Fruit fly (Drosophila melanogaster) whole organism, embryonic: ENCODE measurements around the gene bib.
A peak's percentile ranks its signal among the peaks of the same experiment; 100 is the strongest.

Experiments
- ATbp ChIP-seq: fragments of 200-800 bp; sonication (Bioruptor generic); optimal IDR thresholded peaks from 2 replicates; lab custom pipeline; 2017; ENCODE audit warnings: missing biosample characterization, mild to moderate bottlenecking, missing genetic modification characterization, missing genetic modification reagents
- CG10267 ChIP-seq: fragments of 200-800 bp; sonication (Bioruptor generic); optimal IDR thresholded peaks from 2 replicates; lab custom pipeline; 2018; ENCODE audit warnings: missing biosample characterization, mild to moderate bottlenecking, missing genetic modification characterization, moderate library complexity
- CG10431 ChIP-seq: fragments of 200-800 bp; sonication (Bioruptor generic); optimal IDR thresholded peaks from 3 replicates; lab custom pipeline; 2018; ENCODE audit warnings: missing biosample characterization, mild to moderate bottlenecking, missing genetic modification characterization
- CG10959 ChIP-seq: fragments of 200-800 bp; sonication (Bioruptor generic); IDR thresholded peaks from 2 replicates; pipeline ENCODE4 v1.3.6; 2022; ENCODE audit warnings: missing biosample characterization, missing genetic modification characterization
- CG11723 ChIP-seq: fragments of 200-800 bp; sonication (Bioruptor generic); optimal IDR thresholded peaks from 2 replicates; lab custom pipeline; 2017; ENCODE audit warnings: missing biosample characterization, mild to moderate bottlenecking, missing genetic modification characterization
- CG12219 ChIP-seq: fragments of 200-800 bp; sonication (Bioruptor generic); optimal IDR thresholded peaks from 3 replicates; lab custom pipeline; 2018; ENCODE audit warnings: missing biosample characterization, mild to moderate bottlenecking, missing genetic modification characterization
- CG12942 ChIP-seq: fragments of 200-800 bp; sonication (Bioruptor generic); optimal IDR thresholded peaks from 3 replicates; lab custom pipeline; 2016; ENCODE audit warnings: missing biosample characterization, missing genetic modification characterization
- CG1529 ChIP-seq: fragments of 200-800 bp; sonication (Bioruptor generic); optimal IDR thresholded peaks from 3 replicates; lab custom pipeline; 2018; ENCODE audit warnings: missing biosample characterization, missing genetic modification characterization
- CG17829 ChIP-seq: fragments of 200-800 bp; optimal IDR thresholded peaks from 2 replicates; lab custom pipeline; 2019; ENCODE audit warnings: missing biosample characterization, mild to moderate bottlenecking, missing genetic modification characterization, moderate library complexity
- CG1832 ChIP-seq: fragments of 200-800 bp; sonication (Bioruptor generic); optimal IDR thresholded peaks from 2 replicates; lab custom pipeline; 2017; ENCODE audit warnings: missing biosample characterization, mild to moderate bottlenecking, missing genetic modification characterization, inconsistent platforms
- CG2889 ChIP-seq: fragments of 200-800 bp; sonication (Bioruptor generic); IDR thresholded peaks from 3 replicates; pipeline ENCODE4 v1.3.6; 2022; ENCODE audit warnings: missing biosample characterization, missing genetic modification characterization
- CG3407 ChIP-seq: fragments of 200-800 bp; sonication (Bioruptor generic); optimal IDR thresholded peaks from 2 replicates; lab custom pipeline; 2018; ENCODE audit warnings: missing biosample characterization, mild to moderate bottlenecking, missing genetic modification characterization
- CG34376 ChIP-seq: fragments of 200-800 bp; sonication (Bioruptor generic); optimal IDR thresholded peaks from 2 replicates; lab custom pipeline; 2018; ENCODE audit warnings: missing biosample characterization, mild to moderate bottlenecking, missing genetic modification characterization
- CG34422 ChIP-seq: fragments of 200-800 bp; sonication (Bioruptor generic); IDR thresholded peaks from 3 replicates; pipeline ENCODE4 v1.3.6; 2022; ENCODE audit warnings: missing biosample characterization, missing genetic modification characterization
- CG5245 ChIP-seq: fragments of 200-800 bp; sonication (Bioruptor generic); optimal IDR thresholded peaks from 3 replicates; lab custom pipeline; 2016; ENCODE audit warnings: missing biosample characterization, missing genetic modification characterization
- CG7963 ChIP-seq: fragments of 200-800 bp; sonication (Bioruptor generic); IDR thresholded peaks from 3 replicates; pipeline ENCODE4 v1.3.6; 2022; ENCODE audit warnings: missing biosample characterization, missing genetic modification characterization; ENCODE audit not compliant: partially characterized antibody
- CG8281 ChIP-seq: fragments of 200-800 bp; sonication (Bioruptor generic); optimal IDR thresholded peaks from 2 replicates; lab custom pipeline; 2018; ENCODE audit warnings: missing biosample characterization, mild to moderate bottlenecking, missing genetic modification characterization, moderate library complexity
- CrebB ChIP-seq: fragments of 200-800 bp; sonication (Bioruptor generic); optimal IDR thresholded peaks from 3 replicates; lab custom pipeline; 2018; ENCODE audit warnings: missing biosample characterization, mild to moderate bottlenecking, missing genetic modification characterization
- Dad ChIP-seq: fragments of 200-800 bp; sonication (Bioruptor generic); optimal IDR thresholded peaks from 3 replicates; lab custom pipeline; 2016; ENCODE audit warnings: missing biosample characterization, missing genetic modification characterization
- Dp ChIP-seq: fragments of 200-800 bp; sonication (Bioruptor generic); optimal IDR thresholded peaks from 2 replicates; lab custom pipeline; 2018; ENCODE audit warnings: missing biosample characterization, mild to moderate bottlenecking, missing genetic modification characterization, moderate library complexity
- Fer1 ChIP-seq: fragments of 200-800 bp; sonication (Bioruptor generic); optimal IDR thresholded peaks from 2 replicates; lab custom pipeline; 2017; ENCODE audit warnings: missing biosample characterization, mild to moderate bottlenecking, missing genetic modification characterization
- Hand ChIP-seq: fragments of 200-800 bp; sonication (Bioruptor generic); optimal IDR thresholded peaks from 2 replicates; lab custom pipeline; 2017; ENCODE audit warnings: mild to moderate bottlenecking, missing biosample characterization, missing genetic modification reagents, missing genetic modification characterization
- HmgZ ChIP-seq: fragments of 200-800 bp; sonication (Bioruptor generic); optimal IDR thresholded peaks from 2 replicates; lab custom pipeline; 2018; ENCODE audit warnings: missing biosample characterization, mild to moderate bottlenecking, missing genetic modification characterization
- Hmr ChIP-seq: fragments of 200-800 bp; sonication (Bioruptor generic); optimal IDR thresholded peaks from 3 replicates; lab custom pipeline; 2017; ENCODE audit warnings: mild to moderate bottlenecking, missing biosample characterization, missing genetic modification reagents, missing genetic modification characterization
- Lhr ChIP-seq: fragments of 200-800 bp; sonication (Bioruptor generic); optimal IDR thresholded peaks from 3 replicates; lab custom pipeline; 2017; ENCODE audit warnings: mild to moderate bottlenecking, missing biosample characterization, missing genetic modification reagents, missing genetic modification characterization
- MESR4 ChIP-seq: fragments of 200-800 bp; sonication (Bioruptor generic); optimal IDR thresholded peaks from 2 replicates; lab custom pipeline; 2018; ENCODE audit warnings: missing biosample characterization, mild to moderate bottlenecking, missing genetic modification characterization, moderate library complexity
- MTF-1 ChIP-seq: fragments of 200-800 bp; sonication (Bioruptor generic); optimal IDR thresholded peaks from 2 replicates; lab custom pipeline; 2018; ENCODE audit warnings: missing biosample characterization, mild to moderate bottlenecking, missing genetic modification characterization, borderline replicate concordance
- NC2α ChIP-seq: fragments of 200-800 bp; sonication (Bioruptor generic); optimal IDR thresholded peaks from 2 replicates; lab custom pipeline; 2016; ENCODE audit warnings: missing biosample characterization, missing genetic modification characterization
- NFAT ChIP-seq: fragments of 200-800 bp; sonication (Bioruptor generic); IDR thresholded peaks from 2 replicates; pipeline ENCODE4 v1.3.6; 2022; ENCODE audit warnings: missing biosample characterization, missing genetic modification characterization
- Neu2 ChIP-seq: fragments of 200-800 bp; sonication (Bioruptor generic); optimal IDR thresholded peaks from 3 replicates; lab custom pipeline; 2016; ENCODE audit warnings: missing biosample characterization, missing genetic modification characterization, borderline replicate concordance
- Nf-YA ChIP-seq: fragments of 200-800 bp; sonication (Bioruptor generic); IDR thresholded peaks from 2 replicates; pipeline ENCODE4 v1.3.6; 2022; ENCODE audit warnings: missing biosample characterization, missing genetic modification characterization
- Rfx ChIP-seq: fragments of 200-800 bp; sonication (Bioruptor generic); IDR thresholded peaks from 2 replicates; pipeline ENCODE4 v1.3.6; 2022; ENCODE audit warnings: missing biosample characterization, missing genetic modification characterization
- Spps ChIP-seq: fragments of 200-800 bp; sonication (Bioruptor generic); optimal IDR thresholded peaks from 2 replicates; lab custom pipeline; 2018; ENCODE audit warnings: missing biosample characterization, mild to moderate bottlenecking, missing genetic modification characterization
- Ssrp ChIP-seq: fragments of 200-800 bp; sonication (Bioruptor generic); optimal IDR thresholded peaks from 2 replicates; lab custom pipeline; 2018; ENCODE audit warnings: missing biosample characterization, mild to moderate bottlenecking, missing genetic modification characterization, moderate library complexity
- cad ChIP-seq: fragments of >200 bp; optimal IDR thresholded peaks from 2 replicates; lab custom pipeline; 2017; ENCODE audit warnings: missing biosample characterization, missing genetic modification characterization
- cas ChIP-seq: fragments of 200-800 bp; sonication (Bioruptor generic); IDR thresholded peaks from 2 replicates; pipeline ENCODE4 v1.3.6; 2022; ENCODE audit warnings: missing biosample characterization, missing genetic modification characterization
- corto ChIP-seq: fragments of 200-800 bp; sonication (Bioruptor generic); optimal IDR thresholded peaks from 2 replicates; lab custom pipeline; 2016; ENCODE audit warnings: missing biosample characterization, mild to moderate bottlenecking, missing genetic modification characterization, moderate library complexity
- crc ChIP-seq: fragments of 200-800 bp; sonication (Bioruptor generic); optimal IDR thresholded peaks from 2 replicates; lab custom pipeline; 2016; ENCODE audit warnings: missing biosample characterization, missing genetic modification characterization
- exex ChIP-seq: fragments of 200-800 bp; sonication (Bioruptor generic); optimal IDR thresholded peaks from 4 replicates; lab custom pipeline; 2018; ENCODE audit warnings: missing biosample characterization, mild to moderate bottlenecking, missing genetic modification characterization, moderate library complexity
- gce ChIP-seq: fragments of 200-800 bp; sonication (Bioruptor generic); IDR thresholded peaks from 3 replicates; pipeline ENCODE4 v1.3.6; 2022; ENCODE audit warnings: missing biosample characterization, missing genetic modification characterization
- gcm ChIP-seq: fragments of 200-800 bp; sonication (Bioruptor generic); optimal IDR thresholded peaks from 2 replicates; lab custom pipeline; 2019; ENCODE audit warnings: missing biosample characterization, mild to moderate bottlenecking, missing genetic modification characterization, moderate library complexity
- gcm2 ChIP-seq: fragments of 200-800 bp; sonication (Bioruptor generic); optimal IDR thresholded peaks from 2 replicates; lab custom pipeline; 2016; ENCODE audit warnings: missing biosample characterization, missing genetic modification characterization
- gfzf ChIP-seq: fragments of 200-800 bp; sonication (Bioruptor generic); optimal IDR thresholded peaks from 2 replicates; lab custom pipeline; 2016; ENCODE audit warnings: missing biosample characterization, mild to moderate bottlenecking, missing genetic modification characterization, moderate library complexity
- gt ChIP-seq: fragments of 200-800 bp; sonication (Bioruptor generic); IDR thresholded peaks from 2 replicates; pipeline ENCODE4 v1.3.6; 2022; ENCODE audit warnings: missing biosample characterization, missing genetic modification characterization
- jigr1 ChIP-seq: fragments of 200-800 bp; sonication (Bioruptor generic); IDR thresholded peaks from 3 replicates; pipeline ENCODE4 v1.3.6; 2022; ENCODE audit warnings: missing biosample characterization, missing genetic modification characterization
- p53 ChIP-seq: fragments of 200-800 bp; sonication (Bioruptor generic); optimal IDR thresholded peaks from 2 replicates; lab custom pipeline; 2016; ENCODE audit warnings: missing biosample characterization, missing genetic modification characterization
- pb ChIP-seq: fragments of 200-800 bp; sonication (Bioruptor generic); optimal IDR thresholded peaks from 3 replicates; lab custom pipeline; 2016; ENCODE audit warnings: missing biosample characterization, missing genetic modification characterization
- so ChIP-seq: fragments of 200-800 bp; sonication (Bioruptor generic); IDR thresholded peaks from 3 replicates; pipeline ENCODE4 v1.3.6; 2022; ENCODE audit warnings: missing biosample characterization, missing genetic modification characterization
- stc ChIP-seq: fragments of 200-800 bp; sonication (Bioruptor generic); IDR thresholded peaks from 2 replicates; pipeline ENCODE4 v1.3.6; 2022; ENCODE audit warnings: missing biosample characterization, missing genetic modification characterization

Gene bib

DNA sequence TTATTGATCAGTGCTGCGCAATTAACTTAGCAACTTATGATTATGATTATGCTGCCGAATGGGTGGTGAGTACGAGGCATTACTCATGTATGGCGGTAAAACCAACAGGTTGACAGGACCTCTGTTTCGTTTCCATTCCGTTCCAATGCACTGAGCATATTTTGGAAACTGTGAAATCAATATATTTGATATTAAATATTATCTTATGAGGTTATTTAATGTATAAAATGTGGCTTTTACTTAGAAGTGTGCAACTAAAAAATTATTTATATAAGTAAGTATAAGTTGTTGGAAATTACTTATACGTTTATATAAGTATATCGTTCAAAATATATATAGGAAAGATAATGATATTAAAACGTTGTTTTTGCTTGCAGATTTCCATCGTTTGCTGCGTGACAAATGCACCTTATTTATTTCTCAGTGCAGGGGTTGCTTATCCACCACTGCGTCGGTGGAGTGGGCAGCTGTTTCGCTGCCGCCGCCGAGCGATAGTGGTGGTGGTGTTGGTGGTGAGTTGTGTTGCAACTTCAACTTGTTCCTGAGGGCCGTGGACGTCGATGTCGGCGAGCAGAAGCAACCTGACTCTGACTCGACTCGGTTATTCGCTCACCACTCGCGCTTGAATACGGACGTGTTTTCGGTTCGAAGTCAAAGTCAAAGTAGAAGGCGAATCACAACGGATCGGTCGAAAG lies at the start of gene bib:
Gene bib, plus strand, starts transcription at position 568 of the 695 bp plus-strand sequence.
- TF ChIP-seq CG2889 (0 out of 3 replicates have a peak, but pooled peaks have one; percentile 38), Spps (tag; lab: Kevin White, UChicago) (peak; percentile 67), CG10959 (peak; percentile 79), Hand (GFP tag; lab: Kevin White, UChicago) (peak; percentile 73), CG1529 (GFP tag; lab: Kevin White, UChicago) (peak; percentile 80), exex (tag; lab: Kevin White, UChicago) (peak; percentile 31), Rfx (peak; percentile 67), corto (GFP tag; lab: Kevin White, UChicago) (peak; percentile 87), CG8281 (tag; lab: Kevin White, UChicago) (peak; percentile 53), gcm2 (GFP tag; lab: Kevin White, UChicago) (no peak), gfzf (GFP tag; lab: Kevin White, UChicago) (no peak), CrebB (tag; lab: Kevin White, UChicago) (no peak), CG7963 (GFP tag; lab: Robert Waterston, UW) (no peak), CG12219 (GFP tag; lab: Kevin White, UChicago) (peak; percentile 65), CG17829 (tag; lab: Kevin White, UChicago) (peak; percentile 95), Dp (GFP tag; lab: Kevin White, UChicago) (no peak), CG10267 (tag; lab: Kevin White, UChicago) (peak; percentile 89), p53 (GFP tag; lab: Kevin White, UChicago) (no peak), crc (GFP tag; lab: Kevin White, UChicago) (no peak), jigr1 (GFP tag; lab: Robert Waterston, UW) (0 out of 3 replicates have a peak, but pooled peaks have one; percentile 15), Hmr (peak; percentile 88), CG10431 (GFP tag; lab: Kevin White, UChicago) (peak; percentile 85), NC2α (GFP tag; lab: Kevin White, UChicago) (no peak), Dad (GFP tag; lab: Kevin White, UChicago) (peak; percentile 34), MESR4 (GFP tag; lab: Kevin White, UChicago) (peak; percentile 8), CG11723 (GFP tag; lab: Kevin White, UChicago) (peak; percentile 71), pb (no peak), Ssrp (tag; lab: Kevin White, UChicago) (peak; percentile 86), cad (GFP tag; lab: Kevin White, UChicago) (no peak), Fer1 (GFP tag; lab: Kevin White, UChicago) (peak; percentile 87), CG3407 (peak; percentile 77), HmgZ (tag; lab: Kevin White, UChicago) (peak; percentile 27), CG34422 (GFP tag; lab: Robert Waterston, UW) (peak; percentile 37; the same call in 1 of the 3 replicates), Lhr (GFP tag; lab: Kevin White, UChicago) (peak; percentile 71), gce (GFP tag; lab: Robert Waterston, UW) (no peak; the same call in 2 of the 3 replicates), Nf-YA (GFP tag; lab: Robert Waterston, UW) (no peak), CG5245 (GFP tag; lab: Kevin White, UChicago) (peak; percentile 53), MTF-1 (peak; percentile 42), so (GFP tag; lab: Robert Waterston, UW) (peak; percentile 62; the same call in 1 of the 3 replicates), NFAT (no peak), CG1832 (GFP tag; lab: Kevin White, UChicago) (no peak), CG34376 (GFP tag; lab: Kevin White, UChicago) (peak; percentile 22), gcm (GFP tag; lab: Kevin White, UChicago) (peak; percentile 85), Neu2 (GFP tag; lab: Kevin White, UChicago) (no peak), ATbp (peak; percentile 82), stc (GFP tag; lab: Robert Waterston, UW) (peak; percentile 68), CG12942 (GFP tag; lab: Kevin White, UChicago) (peak; percentile 58), cas (GFP tag; lab: Robert Waterston, UW) (no peak), gt (GFP tag; lab: Robert Waterston, UW) (0 out of 2 replicates have a peak, but pooled peaks have one; percentile 43)
